Worm (Caenorhabditis elegans) whole organism, L4 larva: Measurements from ENCODE around the gene F26D11.2.

ENCODE experiments used
- F26F4.8 ChIP-seq: fragments of 200-800 bp; sonication (Bioruptor generic); conservative IDR thresholded peaks from 2 replicates; pipeline ENCODE4 v1.3.6; 2022; ENCODE audit warnings: missing genetic modification characterization, missing compliant biosample characterization
- F37D6.2 ChIP-seq: sonication (generic microtip); optimal IDR thresholded peaks from 2 replicates; lab custom pipeline; 2016; ENCODE audit warnings: mild to moderate bottlenecking, missing genetic modification characterization, missing compliant biosample characterization
- F44E2.7 ChIP-seq: fragments of 200-800 bp; sonication (Bioruptor generic); IDR thresholded peaks from 2 replicates; pipeline ENCODE4 v2.1.2; 2022; ENCODE audit warnings: missing genetic modification characterization, missing compliant biosample characterization
- T20F7.1 ChIP-seq: fragments of 200-800 bp; sonication (Bioruptor generic); optimal IDR thresholded peaks from 2 replicates; lab custom pipeline; 2018; ENCODE audit warnings: mild to moderate bottlenecking, missing genetic modification characterization, missing compliant biosample characterization
- Y105C5A.15 ChIP-seq: fragments of 200-800 bp; sonication (Bioruptor generic); IDR thresholded peaks from 2 replicates; pipeline ENCODE4 v1.3.6; 2022; ENCODE audit warnings: missing genetic modification characterization, missing compliant biosample characterization
- Y48G9A.11 ChIP-seq: fragments of 200-800 bp; sonication (Bioruptor generic); IDR thresholded peaks from 2 replicates; pipeline ENCODE4 v1.3.6; 2022; ENCODE audit warnings: missing genetic modification reagents, missing genetic modification characterization, missing compliant biosample characterization
- aha-1 ChIP-seq: fragments of 150-350 bp; peaks from one replicate; lab custom pipeline; 2014; ENCODE audit warnings: missing biosample characterization, missing genetic modification characterization
- attf-4 ChIP-seq: sonication (generic microtip); optimal IDR thresholded peaks from 3 replicates; lab custom pipeline; 2017; ENCODE audit warnings: missing biosample characterization, missing genetic modification characterization
- ceh-20 ChIP-seq: fragments of 200-800 bp; sonication (Bioruptor generic); IDR thresholded peaks from 2 replicates; pipeline ENCODE4 v1.3.6; 2022; ENCODE audit warnings: missing genetic modification reagents, missing genetic modification characterization, missing compliant biosample characterization
- ceh-28 ChIP-seq: fragments of 150-350 bp; optimal IDR thresholded peaks from 2 replicates; lab custom pipeline; 2014; ENCODE audit warnings: missing biosample characterization, missing genetic modification reagents, missing genetic modification characterization
- ceh-82 ChIP-seq: sonication (generic microtip); optimal IDR thresholded peaks from 2 replicates; lab custom pipeline; 2017; ENCODE audit warnings: missing biosample characterization, missing genetic modification characterization
- ctbp-1 ChIP-seq: fragments of 200-800 bp; sonication (Bioruptor generic); IDR thresholded peaks from 2 replicates; pipeline ENCODE4 v1.3.6; 2022; ENCODE audit warnings: missing genetic modification reagents, missing genetic modification characterization, missing compliant biosample characterization
- daf-16 ChIP-seq, 3 experiments: sonication (generic microtip); optimal IDR thresholded peaks; 2 replicates each; lab custom pipeline; 2016 to 2017; ENCODE audit warnings: missing genetic modification characterization in 3 of 3, missing genetic modification reagents in 3 of 3, mild to moderate bottlenecking in 2 of 3, missing compliant biosample characterization in 2 of 3, missing biosample characterization in 1 of 3, moderate library complexity in 1 of 3
- dpl-1 ChIP-seq: fragments of 150-350 bp; optimal IDR thresholded peaks from 2 replicates; lab custom pipeline; 2014; ENCODE audit warnings: missing biosample characterization, missing genetic modification reagents, missing genetic modification characterization
- duxl-1 ChIP-seq: sonication (generic microtip); optimal IDR thresholded peaks from 2 replicates; lab custom pipeline; 2016; ENCODE audit warnings: mild to moderate bottlenecking, missing genetic modification characterization, moderate library complexity, missing compliant biosample characterization; ENCODE audit not compliant: poor library complexity
- dve-1 ChIP-seq: sonication (generic microtip); optimal IDR thresholded peaks from 2 replicates; lab custom pipeline; 2017; ENCODE audit warnings: antibody characterized with exemption, mild to moderate bottlenecking, missing genetic modification characterization, missing compliant biosample characterization; ENCODE audit not compliant: insufficient read depth
- egl-43 ChIP-seq: fragments of 200-800 bp; sonication (Bioruptor generic); IDR thresholded peaks from 2 replicates; pipeline ENCODE4 v1.3.6; 2022; ENCODE audit warnings: missing genetic modification reagents, missing genetic modification characterization, missing compliant biosample characterization
- fkh-10 ChIP-seq: fragments of 150-350 bp; optimal IDR thresholded peaks from 2 replicates; lab custom pipeline; 2014; ENCODE audit warnings: missing biosample characterization, missing genetic modification reagents, missing genetic modification characterization
- gei-8 ChIP-seq: fragments of 200-800 bp; sonication (Bioruptor generic); optimal IDR thresholded peaks from 2 replicates; lab custom pipeline; 2018; ENCODE audit warnings: mild to moderate bottlenecking, missing genetic modification characterization, missing compliant biosample characterization
- hif-1 ChIP-seq, 2 experiments: sonication (generic microtip); optimal IDR thresholded peaks; 2 replicates each; lab custom pipeline; 2016 to 2017; ENCODE audit warnings: missing compliant biosample characterization in 2 of 2, missing genetic modification characterization in 2 of 2, missing genetic modification reagents in 2 of 2, missing genotype in 2 of 2, mild to moderate bottlenecking in 1 of 2
- hlh-11 ChIP-seq: fragments of 200-800 bp; sonication (Bioruptor generic); optimal IDR thresholded peaks from 2 replicates; lab custom pipeline; 2018; ENCODE audit warnings: mild to moderate bottlenecking, missing genetic modification characterization, missing compliant biosample characterization
- hlh-30 ChIP-seq: sonication (generic microtip); optimal IDR thresholded peaks from 2 replicates; lab custom pipeline; 2017; ENCODE audit warnings: antibody characterized with exemption, mild to moderate bottlenecking, missing genetic modification characterization, missing compliant biosample characterization; ENCODE audit not compliant: insufficient read depth
- hmg-1.1 ChIP-seq: fragments of 200-800 bp; sonication (Bioruptor generic); IDR thresholded peaks from 2 replicates; pipeline ENCODE4 v1.3.6; 2022; ENCODE audit warnings: missing genetic modification reagents, missing genetic modification characterization, missing compliant biosample characterization
- lin-15B ChIP-seq: fragments of 150-350 bp; sonication (generic microtip); optimal IDR thresholded peaks from 3 replicates; lab custom pipeline; 2014; ENCODE audit warnings: missing biosample characterization, missing genetic modification characterization
- lir-3 ChIP-seq: sonication (generic microtip); optimal IDR thresholded peaks from 2 replicates; lab custom pipeline; 2016; ENCODE audit warnings: mild to moderate bottlenecking, missing genetic modification characterization, missing compliant biosample characterization
- lsy-2 ChIP-seq, 2 experiments: fragments of 150-350 bp in 1 of 2; sonication (generic microtip) in 1 of 2; optimal IDR thresholded peaks; 2 replicates each; lab custom pipeline; 2014 to 2017; ENCODE audit warnings: missing biosample characterization in 2 of 2, missing genetic modification characterization in 2 of 2
- mdl-1 ChIP-seq, 2 experiments: fragments of 150-350 bp in 1 of 2; sonication (generic microtip) in 1 of 2; optimal IDR thresholded peaks; 2 replicates each; lab custom pipeline; 2014 to 2017; ENCODE audit warnings: missing biosample characterization in 2 of 2, missing genetic modification characterization in 2 of 2
- mep-1 ChIP-seq: fragments of 150-350 bp; sonication (generic microtip); optimal IDR thresholded peaks from 3 replicates; lab custom pipeline; 2014; ENCODE audit warnings: missing biosample characterization, missing genetic modification characterization
- mes-2 ChIP-seq: sonication (generic microtip); optimal IDR thresholded peaks from 2 replicates; lab custom pipeline; 2016; ENCODE audit warnings: missing genotype, mild to moderate bottlenecking, missing genetic modification characterization, missing compliant biosample characterization; ENCODE audit not compliant: poor library complexity, severe bottlenecking
- mxl-3 ChIP-seq: fragments of 200-800 bp; sonication (Bioruptor generic); optimal IDR thresholded peaks from 2 replicates; lab custom pipeline; 2018; ENCODE audit warnings: mild to moderate bottlenecking, missing genetic modification characterization, missing compliant biosample characterization
- nhr-102 ChIP-seq: sonication (generic microtip); optimal IDR thresholded peaks from 2 replicates; lab custom pipeline; 2016; ENCODE audit warnings: mild to moderate bottlenecking, missing genetic modification characterization, moderate library complexity, missing compliant biosample characterization
- nhr-11 ChIP-seq: fragments of 150-350 bp; optimal IDR thresholded peaks from 2 replicates; lab custom pipeline; 2014; ENCODE audit warnings: missing biosample characterization, missing genetic modification characterization
- nhr-76 ChIP-seq: fragments of 150-350 bp; optimal IDR thresholded peaks from 2 replicates; lab custom pipeline; 2014; ENCODE audit warnings: missing biosample characterization, missing genetic modification characterization
- php-3 ChIP-seq: fragments of 200-800 bp; sonication (Bioruptor generic); IDR thresholded peaks from 2 replicates; pipeline ENCODE4 v1.3.6; 2022; ENCODE audit warnings: missing genetic modification reagents, missing genetic modification characterization, missing compliant biosample characterization
- rbr-2 ChIP-seq: sonication (generic microtip); optimal IDR thresholded peaks from 2 replicates; lab custom pipeline; 2016; ENCODE audit warnings: missing genotype, missing genetic modification characterization, missing compliant biosample characterization
- saeg-2 ChIP-seq: fragments of 200-800 bp; sonication (Bioruptor generic); IDR thresholded peaks from 2 replicates; pipeline ENCODE4 v1.3.6; 2022; ENCODE audit warnings: missing genetic modification reagents, missing genetic modification characterization, missing compliant biosample characterization
- spr-1 ChIP-seq: sonication (generic microtip); optimal IDR thresholded peaks from 2 replicates; lab custom pipeline; 2016; ENCODE audit warnings: mild to moderate bottlenecking, missing genetic modification characterization, missing compliant biosample characterization
- tra-1 ChIP-seq: fragments of 200-800 bp; sonication (Bioruptor generic); IDR thresholded peaks from 2 replicates; pipeline ENCODE4 v1.3.6; 2022; ENCODE audit warnings: missing genetic modification reagents, missing genetic modification characterization, missing compliant biosample characterization
- unc-62 ChIP-seq, 3 experiments: fragments of 150-350 bp in 1 of 3; sonication (generic microtip); optimal IDR thresholded peaks in 2 of 3; peaks in 1 of 3; 1 replicate in 1 of 3; 2 replicates in 2 of 3; lab custom pipeline; 2014 to 2017; ENCODE audit warnings: missing biosample characterization in 3 of 3, missing genetic modification characterization in 3 of 3, missing genetic modification reagents in 3 of 3, missing genotype in 1 of 3
- zfp-3 ChIP-seq: fragments of 200-800 bp; sonication (Bioruptor generic); conservative IDR thresholded peaks from 2 replicates; pipeline ENCODE4 v1.3.6; 2022; ENCODE audit warnings: missing genetic modification reagents, missing genetic modification characterization, missing compliant biosample characterization
- zip-11 ChIP-seq: fragments of 200-800 bp; sonication (Bioruptor generic); IDR thresholded peaks from 2 replicates; pipeline ENCODE4 v1.3.6; 2022; ENCODE audit warnings: missing genetic modification characterization, missing compliant biosample characterization
- ztf-7 ChIP-seq: fragments of 150-350 bp; optimal IDR thresholded peaks from 2 replicates; lab custom pipeline; 2014; ENCODE audit warnings: missing biosample characterization, missing genetic modification characterization

Gene F26D11.2

DNA sequence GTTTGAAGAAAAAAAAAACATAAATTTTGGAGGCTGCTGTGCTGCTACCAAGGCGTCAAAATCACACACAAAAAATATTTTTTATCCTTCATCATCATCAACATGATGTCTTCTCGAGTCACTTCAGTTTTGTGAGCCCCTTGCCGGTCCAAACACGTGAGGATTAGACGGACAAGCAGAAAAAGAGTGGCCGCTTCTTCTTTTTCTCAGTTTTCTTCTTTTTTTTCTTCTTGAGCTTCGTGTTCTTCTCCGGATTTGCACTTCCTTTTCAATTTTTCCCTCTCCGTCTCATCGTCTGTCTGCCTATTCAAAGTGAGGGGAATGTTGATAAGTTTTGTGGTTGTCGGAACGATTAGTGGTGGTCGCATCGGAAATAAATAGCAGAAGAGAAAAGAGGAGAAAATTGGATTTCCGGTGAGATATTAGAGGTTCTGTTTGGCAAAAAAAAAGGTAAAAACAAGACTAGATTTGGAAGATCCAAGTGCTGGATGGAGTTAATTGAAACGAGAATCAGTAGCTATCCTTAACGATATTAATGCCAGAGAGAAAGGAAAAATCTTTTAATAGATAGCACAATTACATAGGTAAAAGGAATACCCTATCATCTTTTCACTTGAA is 21.4 kb downstream of the F26D11.2 start:
- TF ChIP-seq dpl-1 (peak; percentile 2), mes-2 (tag; lab: Kevin White, UChicago) (no peak), zip-11 (GFP tag; lab: Robert Waterston, UW) (no peak), aha-1 (peak; percentile 97), hlh-30 (tag; lab: Kevin White, UChicago) (peak; percentile 69), spr-1 (tag; lab: Kevin White, UChicago) (no peak), Y48G9A.11 (GFP tag; lab: Robert Waterston, UW) (no peak), saeg-2 (GFP tag; lab: Robert Waterston, UW) (no peak), F26F4.8 (GFP tag; lab: Robert Waterston, UW) (no peak), lsy-2 (tag; optimal IDR thresholded peaks at IDR 0.05; lab: Kevin White, UChicago) (peak in 1 of 2 experiments; percentile 63), hmg-1.1 (GFP tag; lab: Robert Waterston, UW) (0 out of 2 replicates have a peak, but pooled peaks have one; percentile 58), ceh-82 (tag; lab: Kevin White, UChicago) (no peak), nhr-11 (tag; lab: Kevin White, UChicago) (peak; percentile 29), nhr-102 (no peak), rbr-2 (tag; lab: Kevin White, UChicago) (peak; percentile 60), mxl-3 (GFP tag; lab: Kevin White, UChicago) (no peak), hlh-11 (tag; lab: Kevin White, UChicago) (peak; percentile 38), ceh-20 (GFP tag; lab: Robert Waterston, UW) (0 out of 2 replicates have a peak, but pooled peaks have one; percentile 50), lir-3 (tag; lab: Kevin White, UChicago) (no peak), T20F7.1 (GFP tag; lab: Kevin White, UChicago) (no peak), attf-4 (tag; lab: Kevin White, UChicago) (no peak), lin-15B (tag; lab: Kevin White, UChicago) (no peak), php-3 (no peak), egl-43 (GFP tag; lab: Robert Waterston, UW) (no peak), fkh-10 (GFP tag; lab: Kevin White, UChicago) (peak; percentile 26), hif-1 (tag; optimal IDR thresholded peaks at IDR 0.05; lab: Kevin White, UChicago) (peak in 1 of 2 experiments; percentile 21), Y105C5A.15 (GFP tag; lab: Robert Waterston, UW) (no peak), unc-62 (GFP tag; optimal IDR thresholded peaks at IDR 0.05 in 1 of 2; lab: Kevin White, UChicago) (peak in 1 of 2 experiments; percentile 71), unc-62 (tag; optimal IDR thresholded peaks at IDR 0.05; lab: Kevin White, UChicago) (no peak), F44E2.7 (GFP tag; lab: Robert Waterston, UW) (no peak), tra-1 (0 out of 2 replicates have a peak, but pooled peaks have one; percentile 60), F37D6.2 (tag; lab: Kevin White, UChicago) (peak; percentile 6), duxl-1 (tag; lab: Kevin White, UChicago) (no peak), ctbp-1 (GFP tag; lab: Robert Waterston, UW) (peak; percentile 37; the same call in 1 of the 2 replicates), zfp-3 (GFP tag; lab: Robert Waterston, UW) (no peak), daf-16 (GFP tag; optimal IDR thresholded peaks at IDR 0.05; lab: Kevin White, UChicago) (peak in 1 of 2 experiments; percentile 36), daf-16 (tag; optimal IDR thresholded peaks at IDR 0.05; lab: Kevin White, UChicago) (no peak), mep-1 (tag; lab: Kevin White, UChicago) (peak; percentile 59), ztf-7 (tag; lab: Kevin White, UChicago) (no peak), mdl-1 (tag; optimal IDR thresholded peaks at IDR 0.05; lab: Kevin White, UChicago) (peak in 1 of 2 experiments; percentile 65), nhr-76 (no peak), ceh-28 (no peak), dve-1 (no peak), gei-8 (GFP tag; lab: Kevin White, UChicago) (no peak)
- TF ChIP-seq, all 104 proteins: peak for 18
